Fruit fly (Drosophila melanogaster) whole organism, embryonic: Measurements from ENCODE around the gene CG18473.

Source experiments
- CG10959 ChIP-seq: fragments of 200-800 bp; sonication (Bioruptor generic); IDR thresholded peaks from 2 replicates; pipeline ENCODE4 v1.3.6; 2022; ENCODE audit warnings: missing biosample characterization, missing genetic modification characterization
- CG11093 ChIP-seq: fragments of 200-800 bp; sonication (Bioruptor generic); IDR thresholded peaks from 3 replicates; pipeline ENCODE4 v1.3.6; 2022; ENCODE audit warnings: missing biosample characterization, missing genetic modification characterization
- CG12104 ChIP-seq: fragments of 200-800 bp; sonication (Bioruptor generic); optimal IDR thresholded peaks from 3 replicates; lab custom pipeline; 2016; ENCODE audit warnings: missing biosample characterization, missing genetic modification characterization
- CG12299 ChIP-seq: fragments of 200-800 bp; sonication (Bioruptor generic); optimal IDR thresholded peaks from 2 replicates; lab custom pipeline; 2018; ENCODE audit warnings: missing biosample characterization, mild to moderate bottlenecking, missing genetic modification characterization
- CG13123 ChIP-seq: fragments of 200-800 bp; sonication (Bioruptor generic); optimal IDR thresholded peaks from 2 replicates; lab custom pipeline; 2016; ENCODE audit warnings: missing biosample characterization, missing genetic modification characterization
- CG13287 ChIP-seq: fragments of 200-800 bp; sonication (Bioruptor generic); IDR thresholded peaks from 2 replicates; pipeline ENCODE4 v1.3.6; 2022; ENCODE audit warnings: missing biosample characterization, missing genetic modification characterization; ENCODE audit not compliant: partially characterized antibody
- CG15011 ChIP-seq: fragments of 200-800 bp; sonication (Bioruptor generic); optimal IDR thresholded peaks from 3 replicates; lab custom pipeline; 2018; ENCODE audit warnings: missing biosample characterization, mild to moderate bottlenecking, missing genetic modification characterization
- CG15479 ChIP-seq: fragments of 200-800 bp; sonication (Bioruptor generic); optimal IDR thresholded peaks from 3 replicates; lab custom pipeline; 2019; ENCODE audit warnings: missing biosample characterization, mild to moderate bottlenecking, missing genetic modification characterization, moderate library complexity
- CG16815 ChIP-seq: fragments of 200-800 bp; sonication (Bioruptor generic); optimal IDR thresholded peaks from 3 replicates; lab custom pipeline; 2017; ENCODE audit warnings: missing biosample characterization, mild to moderate bottlenecking, missing genetic modification characterization
- CG1792 ChIP-seq: fragments of 200-800 bp; sonication (Bioruptor generic); optimal IDR thresholded peaks from 2 replicates; lab custom pipeline; 2016; ENCODE audit warnings: missing biosample characterization, missing genetic modification characterization
- CG1832 ChIP-seq: fragments of 200-800 bp; sonication (Bioruptor generic); optimal IDR thresholded peaks from 2 replicates; lab custom pipeline; 2017; ENCODE audit warnings: missing biosample characterization, mild to moderate bottlenecking, missing genetic modification characterization, inconsistent platforms
- CG18619 ChIP-seq: fragments of 200-800 bp; sonication (Bioruptor generic); optimal IDR thresholded peaks from 3 replicates; lab custom pipeline; 2017; ENCODE audit warnings: missing biosample characterization, mild to moderate bottlenecking, missing genetic modification characterization
- CG30431 ChIP-seq: fragments of 200-800 bp; sonication (Bioruptor generic); optimal IDR thresholded peaks from 2 replicates; lab custom pipeline; 2017; ENCODE audit warnings: missing biosample characterization, missing genetic modification characterization
- CG34376 ChIP-seq: fragments of 200-800 bp; sonication (Bioruptor generic); optimal IDR thresholded peaks from 2 replicates; lab custom pipeline; 2018; ENCODE audit warnings: missing biosample characterization, mild to moderate bottlenecking, missing genetic modification characterization
- CG3847 ChIP-seq: fragments of 200-800 bp; sonication (Bioruptor generic); IDR thresholded peaks from 2 replicates; pipeline ENCODE4 v1.3.6; 2022; ENCODE audit warnings: missing biosample characterization, missing genetic modification characterization
- CG4282 ChIP-seq: fragments of 200-800 bp; sonication (Bioruptor generic); optimal IDR thresholded peaks from 2 replicates; lab custom pipeline; 2016; ENCODE audit warnings: missing biosample characterization, missing genetic modification characterization
- CG4360 ChIP-seq: fragments of 200-800 bp; sonication (Bioruptor generic); IDR thresholded peaks from 2 replicates; pipeline ENCODE4 v1.3.6; 2022; ENCODE audit warnings: missing biosample characterization, missing genetic modification characterization
- CG5953 ChIP-seq: fragments of 200-800 bp; sonication (Bioruptor generic); IDR thresholded peaks from 2 replicates; pipeline ENCODE4 v1.3.6; 2022; ENCODE audit warnings: missing biosample characterization, missing genetic modification characterization
- CG6813 ChIP-seq: fragments of 200-800 bp; sonication (Bioruptor generic); optimal IDR thresholded peaks from 2 replicates; lab custom pipeline; 2017; ENCODE audit warnings: missing biosample characterization, missing genetic modification characterization, mild to moderate bottlenecking, moderate library complexity, missing genetic modification reagents
- CG7786 ChIP-seq: fragments of 200-800 bp; sonication (Bioruptor generic); optimal IDR thresholded peaks from 2 replicates; lab custom pipeline; 2016; ENCODE audit warnings: missing biosample characterization, missing genetic modification characterization
- CG9932 ChIP-seq: fragments of 200-800 bp; sonication (Bioruptor generic); IDR thresholded peaks from 2 replicates; pipeline ENCODE4 v1.3.6; 2022; ENCODE audit warnings: missing biosample characterization, missing genetic modification characterization
- Dll ChIP-seq: fragments of 200-800 bp; sonication (Bioruptor generic); IDR thresholded peaks from 4 replicates; pipeline ENCODE4 v1.3.6; 2022; ENCODE audit warnings: missing biosample characterization, missing genetic modification characterization; ENCODE audit not compliant: partially characterized antibody
- HmgD ChIP-seq: fragments of 200-800 bp; sonication (Bioruptor generic); optimal IDR thresholded peaks from 3 replicates; lab custom pipeline; 2016; ENCODE audit warnings: missing biosample characterization, missing genetic modification characterization
- Meics ChIP-seq: fragments of 200-800 bp; sonication (Bioruptor generic); optimal IDR thresholded peaks from 2 replicates; lab custom pipeline; 2017; ENCODE audit warnings: missing biosample characterization, mild to moderate bottlenecking, missing genetic modification characterization
- Neu2 ChIP-seq: fragments of 200-800 bp; sonication (Bioruptor generic); optimal IDR thresholded peaks from 3 replicates; lab custom pipeline; 2016; ENCODE audit warnings: missing biosample characterization, missing genetic modification characterization, borderline replicate concordance
- amos ChIP-seq: fragments of 200-800 bp; sonication (Bioruptor generic); IDR thresholded peaks from 2 replicates; pipeline ENCODE4 v1.3.6; 2022; ENCODE audit warnings: missing biosample characterization, missing genetic modification characterization; ENCODE audit not compliant: partially characterized antibody
- bowl ChIP-seq: fragments of 200-800 bp; sonication (Bioruptor generic); IDR thresholded peaks from 2 replicates; pipeline ENCODE4 v1.3.6; 2022; ENCODE audit warnings: missing biosample characterization, missing genetic modification characterization
- cato ChIP-seq: fragments of 200-800 bp; sonication (Bioruptor generic); optimal IDR thresholded peaks from 2 replicates; lab custom pipeline; 2016; ENCODE audit warnings: missing biosample characterization, missing genetic modification characterization, borderline replicate concordance
- dysf ChIP-seq: fragments of 200-800 bp; sonication (Bioruptor generic); IDR thresholded peaks from 3 replicates; pipeline ENCODE4 v1.3.6; 2022; ENCODE audit warnings: missing biosample characterization, missing genetic modification characterization
- ems ChIP-seq: fragments of 200-800 bp; sonication (Bioruptor generic); optimal IDR thresholded peaks from 3 replicates; lab custom pipeline; 2016; ENCODE audit warnings: missing biosample characterization, missing genetic modification characterization
- esg ChIP-seq: fragments of 200-800 bp; sonication (Bioruptor generic); conservative IDR thresholded peaks from 2 replicates; pipeline ENCODE4 v1.3.6; 2022; ENCODE audit warnings: missing biosample characterization, missing genetic modification characterization
- eve ChIP-seq, 2 experiments: fragments of >200 bp; optimal IDR thresholded peaks; 2 replicates each; lab custom pipeline; 2017; ENCODE audit warnings: missing biosample characterization in 2 of 2, missing genetic modification characterization in 2 of 2
- fu2 ChIP-seq: fragments of 200-800 bp; sonication (Bioruptor generic); optimal IDR thresholded peaks from 2 replicates; lab custom pipeline; 2016; ENCODE audit warnings: missing biosample characterization, missing genetic modification characterization
- gfzf ChIP-seq: fragments of 200-800 bp; sonication (Bioruptor generic); optimal IDR thresholded peaks from 2 replicates; lab custom pipeline; 2016; ENCODE audit warnings: missing biosample characterization, mild to moderate bottlenecking, missing genetic modification characterization, moderate library complexity
- hb ChIP-seq: fragments of 200-800 bp; sonication (Bioruptor generic); IDR thresholded peaks from 3 replicates; pipeline ENCODE4 v1.3.6; 2022; ENCODE audit warnings: missing biosample characterization, missing genetic modification characterization; ENCODE audit not compliant: partially characterized antibody
- kah ChIP-seq: fragments of 200-800 bp; sonication (Bioruptor generic); optimal IDR thresholded peaks from 2 replicates; lab custom pipeline; 2018; ENCODE audit warnings: missing biosample characterization, mild to moderate bottlenecking, missing genetic modification characterization
- knrl ChIP-seq: fragments of 200-800 bp; sonication (Bioruptor generic); IDR thresholded peaks from 3 replicates; pipeline ENCODE4 v1.3.6; 2022; ENCODE audit warnings: missing biosample characterization, missing genetic modification characterization; ENCODE audit not compliant: partially characterized antibody
- lmd ChIP-seq: fragments of 200-800 bp; sonication (Bioruptor generic); IDR thresholded peaks from 2 replicates; pipeline ENCODE4 v1.3.6; 2022; ENCODE audit warnings: missing biosample characterization, missing genetic modification characterization
- oc ChIP-seq: fragments of 200-800 bp; sonication (Bioruptor generic); optimal IDR thresholded peaks from 2 replicates; lab custom pipeline; 2018; ENCODE audit warnings: missing biosample characterization, mild to moderate bottlenecking, missing genetic modification characterization, moderate library complexity
- pan ChIP-seq, 4 experiments: fragments of >200 bp in 3 of 4; fragments of 200-800 bp in 1 of 4; sonication (Bioruptor generic) in 1 of 4; optimal IDR thresholded peaks in 3 of 4; IDR thresholded peaks in 1 of 4; 2 replicates each; pipeline versions ENCODE4 v1.3.6 to Lab custom; 2017 to 2022; ENCODE audit warnings: missing biosample characterization in 2 of 4, missing genetic modification characterization in 2 of 4, mixed read lengths in 1 of 4
- peb ChIP-seq: fragments of 200-800 bp; sonication (Bioruptor generic); IDR thresholded peaks from 2 replicates; pipeline ENCODE4 v1.3.6; 2022; ENCODE audit warnings: missing biosample characterization, missing genetic modification characterization
- psq ChIP-seq: fragments of 200-800 bp; sonication (Bioruptor generic); optimal IDR thresholded peaks from 2 replicates; lab custom pipeline; 2017; ENCODE audit warnings: missing biosample characterization, missing genetic modification characterization
- rib ChIP-seq: fragments of 200-800 bp; sonication (Bioruptor generic); IDR thresholded peaks from 2 replicates; pipeline ENCODE4 v1.3.6; 2022; ENCODE audit warnings: missing biosample characterization, missing genetic modification characterization
- run ChIP-seq: fragments of 200-800 bp; sonication (Bioruptor generic); optimal IDR thresholded peaks from 3 replicates; lab custom pipeline; 2018; ENCODE audit warnings: missing biosample characterization, mild to moderate bottlenecking, missing genetic modification characterization
- slp2 ChIP-seq: fragments of 200-800 bp; sonication (Bioruptor generic); optimal IDR thresholded peaks from 2 replicates; lab custom pipeline; 2016; ENCODE audit warnings: missing biosample characterization, missing genetic modification characterization
- tin ChIP-seq: fragments of 200-800 bp; sonication (Bioruptor generic); optimal IDR thresholded peaks from 3 replicates; lab custom pipeline; 2016; ENCODE audit warnings: missing biosample characterization, missing genetic modification characterization
- wdn ChIP-seq: fragments of 200-800 bp; sonication (Bioruptor generic); IDR thresholded peaks from 2 replicates; pipeline ENCODE4 v1.3.6; 2022; ENCODE audit warnings: missing biosample characterization, missing genetic modification characterization
- z ChIP-seq: fragments of 200-800 bp; sonication (Bioruptor generic); IDR thresholded peaks from 3 replicates; pipeline ENCODE4 v1.3.6; 2022; ENCODE audit warnings: missing biosample characterization, missing genetic modification characterization

CG18473 gene

DNA sequence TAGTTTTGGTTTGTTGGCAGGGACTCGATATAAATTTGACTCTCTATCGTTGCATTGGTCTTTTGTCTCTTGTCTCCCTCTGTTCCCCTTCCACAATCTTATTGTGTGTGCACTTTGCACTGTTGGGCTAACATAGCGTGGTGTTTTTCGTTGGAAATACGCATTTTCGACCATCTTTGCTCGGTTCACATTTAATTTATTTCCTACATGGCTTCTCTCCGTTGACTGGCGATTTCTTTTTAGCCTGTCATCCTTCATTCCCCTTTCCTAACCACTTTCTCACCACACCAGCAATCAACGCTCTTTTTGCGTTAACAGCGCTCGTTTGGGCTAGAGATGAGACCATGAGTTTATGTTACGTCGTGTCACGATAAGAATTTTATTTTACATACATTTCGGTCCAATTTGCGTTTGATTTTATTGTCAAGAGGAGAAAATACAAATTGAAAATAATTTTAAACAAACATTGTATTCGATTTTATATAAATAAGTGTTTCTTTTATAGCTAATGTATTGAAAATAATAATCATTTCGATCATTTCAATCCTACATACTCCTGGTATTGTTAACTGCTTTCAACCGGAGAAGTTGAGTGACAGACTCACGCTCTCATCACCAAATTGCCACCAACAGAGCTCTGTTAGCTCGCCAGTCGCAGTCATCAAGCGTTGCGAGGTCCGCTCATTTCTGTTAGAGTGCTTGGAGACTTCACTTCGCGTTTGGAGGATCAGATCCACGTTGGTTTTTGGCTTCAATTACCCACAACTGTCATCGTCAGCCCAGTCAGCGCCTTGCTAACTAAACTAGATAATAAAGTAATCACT lies 21.7 kb upstream of the CG18473 start (continued):
- peak; percentile 20 for TF ChIP-seq CG1792
- TF ChIP-seq HmgD (GFP tag; lab: Kevin White, UChicago) = peak; percentile 13
- peak; percentile 7 for TF ChIP-seq fu2 (GFP tag; lab: Kevin White, UChicago)
- peak; percentile 73 for TF ChIP-seq CG3847
- peak; percentile 94 for TF ChIP-seq CG34376 (GFP tag; lab: Kevin White, UChicago)
- peak; percentile 71 for TF ChIP-seq tin (GFP tag; lab: Kevin White, UChicago)
- TF ChIP-seq CG10959 (GFP tag; lab: Robert Waterston, UW) = no peak
- TF ChIP-seq dysf (GFP tag; lab: Robert Waterston, UW) = peak; percentile 83
- TF ChIP-seq bowl (GFP tag; lab: Robert Waterston, UW) = no peak
- TF ChIP-seq knrl (GFP tag; lab: Robert Waterston, UW) = peak; percentile 92
- peak; percentile 95 for TF ChIP-seq CG13287 (GFP tag; lab: Robert Waterston, UW)
- TF ChIP-seq CG5953 = no peak
- no peak for TF ChIP-seq CG4282 (GFP tag; lab: Kevin White, UChicago)
- no peak for TF ChIP-seq CG11093 (GFP tag; lab: Robert Waterston, UW)
- TF ChIP-seq slp2 = no peak
- peak; percentile 81 for TF ChIP-seq CG15011 (GFP tag; lab: Kevin White, UChicago)
- peak; percentile 90 for TF ChIP-seq Meics (GFP tag; lab: Kevin White, UChicago)
- TF ChIP-seq CG30431 = peak; percentile 38
- TF ChIP-seq ems (GFP tag; lab: Kevin White, UChicago) = peak; percentile 63
- TF ChIP-seq amos (GFP tag; lab: Robert Waterston, UW) = peak; percentile 82; the same call in 1 of the 2 replicates
- TF ChIP-seq CG7786 (GFP tag; lab: Kevin White, UChicago) = peak; percentile 22
- TF ChIP-seq eve (GFP tag; optimal IDR thresholded peaks at IDR 0.05; lab: Kevin White, UChicago) = peak in 1 of 2 experiments; percentile 94
- peak; percentile 84 for TF ChIP-seq CG12299
- peak; percentile 82; the same call in 1 of the 3 replicates for TF ChIP-seq hb (GFP tag; lab: Robert Waterston, UW)
- TF ChIP-seq z (GFP tag; lab: Robert Waterston, UW) = no peak
- peak; percentile 75 for TF ChIP-seq CG12104
- TF ChIP-seq CG9932 = peak; percentile 85
- TF ChIP-seq rib (GFP tag; lab: Robert Waterston, UW) = peak; percentile 45; the same call in 1 of the 2 replicates
- TF ChIP-seq kah = peak; percentile 37
- TF ChIP-seq oc (tag; lab: Kevin White, UChicago) = peak; percentile 29
- TF ChIP-seq wdn = peak; percentile 37; the same call in 1 of the 2 replicates
- no peak for TF ChIP-seq CG4360 (GFP tag; lab: Robert Waterston, UW)
- peak; percentile 33 for TF ChIP-seq esg (GFP tag; lab: Robert Waterston, UW)
- TF ChIP-seq CG1832 (GFP tag; lab: Kevin White, UChicago) = no peak
- TF ChIP-seq psq (GFP tag; lab: Kevin White, UChicago) = peak; percentile 59
- peak; percentile 76 for TF ChIP-seq CG18619 (GFP tag; lab: Kevin White, UChicago)
- peak; percentile 31 for TF ChIP-seq CG13123 (GFP tag; lab: Kevin White, UChicago)
- no peak for TF ChIP-seq peb (GFP tag; lab: Robert Waterston, UW)
- no peak for TF ChIP-seq CG15479 (GFP tag; lab: Kevin White, UChicago)
- peak; percentile 43 for TF ChIP-seq run (tag; lab: Kevin White, UChicago)
- TF ChIP-seq Dll = peak; percentile 97
- peak; percentile 60 for TF ChIP-seq CG6813 (GFP tag; lab: Kevin White, UChicago)
- peak; percentile 23 for TF ChIP-seq CG16815 (GFP tag; lab: Kevin White, UChicago)
- TF ChIP-seq Neu2 (GFP tag; lab: Kevin White, UChicago) = peak; percentile 5
- TF ChIP-seq lmd (GFP tag; lab: Robert Waterston, UW) = peak; percentile 64; the same call in 1 of the 2 replicates
- TF ChIP-seq gfzf (GFP tag; lab: Kevin White, UChicago) = no peak
- no peak for TF ChIP-seq pan (optimal IDR thresholded peaks at IDR 0.05; lab: Kevin White, UChicago)
- TF ChIP-seq pan (GFP tag; optimal IDR thresholded peaks at IDR 0.05 in 1 of 2, IDR thresholded peaks at IDR 0.05 in 1 of 2) = peak in 1 of 2 experiments; percentile 69
- TF ChIP-seq cato (GFP tag; lab: Kevin White, UChicago) = peak; percentile 23
